Fruit fly (Drosophila melanogaster) whole organism, embryonic: Measurements from ENCODE around the gene Atg18b.

Experiments
- Ada2b ChIP-seq: fragments of 200-800 bp; sonication (Bioruptor generic); IDR thresholded peaks from 2 replicates; pipeline ENCODE4 v1.3.6; 2022; ENCODE audit warnings: missing biosample characterization, missing genetic modification characterization
- BEAF-32 ChIP-seq: fragments of 200-800 bp; sonication (Bioruptor generic); optimal IDR thresholded peaks from 3 replicates; lab custom pipeline; 2017; ENCODE audit warnings: missing biosample characterization, missing genetic modification characterization, mild to moderate bottlenecking, moderate library complexity, missing genetic modification reagents
- Blimp-1 ChIP-seq: fragments of 200-800 bp; sonication (Bioruptor generic); optimal IDR thresholded peaks from 3 replicates; lab custom pipeline; 2018; ENCODE audit warnings: missing biosample characterization, missing genetic modification characterization, mild to moderate bottlenecking, moderate library complexity, missing genetic modification reagents
- CG10959 ChIP-seq: fragments of 200-800 bp; sonication (Bioruptor generic); IDR thresholded peaks from 2 replicates; pipeline ENCODE4 v1.3.6; 2022; ENCODE audit warnings: missing biosample characterization, missing genetic modification characterization
- CG11398 ChIP-seq: fragments of 200-800 bp; sonication (Bioruptor generic); optimal IDR thresholded peaks from 2 replicates; lab custom pipeline; 2016; ENCODE audit warnings: missing biosample characterization, missing genetic modification characterization
- CG11504 ChIP-seq: fragments of 200-800 bp; sonication (Bioruptor generic); optimal IDR thresholded peaks from 3 replicates; lab custom pipeline; 2019; ENCODE audit warnings: missing biosample characterization, mild to moderate bottlenecking, missing genetic modification characterization, moderate library complexity
- CG12299 ChIP-seq: fragments of 200-800 bp; sonication (Bioruptor generic); optimal IDR thresholded peaks from 2 replicates; lab custom pipeline; 2018; ENCODE audit warnings: missing biosample characterization, mild to moderate bottlenecking, missing genetic modification characterization
- CG13624 ChIP-seq: fragments of 200-800 bp; sonication (Bioruptor generic); optimal IDR thresholded peaks from 2 replicates; lab custom pipeline; 2016; ENCODE audit warnings: missing biosample characterization, missing genetic modification characterization
- CG15011 ChIP-seq: fragments of 200-800 bp; sonication (Bioruptor generic); optimal IDR thresholded peaks from 3 replicates; lab custom pipeline; 2018; ENCODE audit warnings: missing biosample characterization, mild to moderate bottlenecking, missing genetic modification characterization
- CG1529 ChIP-seq: fragments of 200-800 bp; sonication (Bioruptor generic); optimal IDR thresholded peaks from 3 replicates; lab custom pipeline; 2018; ENCODE audit warnings: missing biosample characterization, missing genetic modification characterization
- CG18476 ChIP-seq: fragments of 200-800 bp; sonication (Bioruptor generic); optimal IDR thresholded peaks from 2 replicates; lab custom pipeline; 2016; ENCODE audit warnings: missing biosample characterization, mild to moderate bottlenecking, missing genetic modification characterization
- CG18599 ChIP-seq: fragments of 200-800 bp; sonication (Bioruptor generic); optimal IDR thresholded peaks from 3 replicates; lab custom pipeline; 2017; ENCODE audit warnings: missing biosample characterization, missing genetic modification characterization, mild to moderate bottlenecking, moderate library complexity, missing genetic modification reagents
- CG18764 ChIP-seq: fragments of 200-800 bp; sonication (Bioruptor generic); optimal IDR thresholded peaks from 3 replicates; lab custom pipeline; 2016; ENCODE audit warnings: missing biosample characterization, missing genetic modification characterization
- CG2116 ChIP-seq: fragments of 200-800 bp; sonication (Bioruptor generic); optimal IDR thresholded peaks from 3 replicates; lab custom pipeline; 2018; ENCODE audit warnings: missing biosample characterization, mild to moderate bottlenecking, missing genetic modification characterization
- CG2120 ChIP-seq: fragments of 200-800 bp; sonication (Bioruptor generic); optimal IDR thresholded peaks from 3 replicates; lab custom pipeline; 2016; ENCODE audit warnings: missing biosample characterization, missing genetic modification characterization
- CG3065 ChIP-seq: fragments of 200-800 bp; sonication (Bioruptor generic); optimal IDR thresholded peaks from 2 replicates; lab custom pipeline; 2016; ENCODE audit warnings: missing biosample characterization, missing genetic modification characterization
- CG31441 ChIP-seq: fragments of 200-800 bp; sonication (Bioruptor generic); IDR thresholded peaks from 2 replicates; pipeline ENCODE4 v1.3.6; 2022; ENCODE audit warnings: missing biosample characterization, missing genetic modification characterization
- CG3726 ChIP-seq: fragments of 200-800 bp; sonication (Bioruptor generic); IDR thresholded peaks from 3 replicates; pipeline ENCODE4, ENCODE4 v1.3.6; 2022; ENCODE audit warnings: missing biosample characterization, missing genetic modification characterization
- CG3847 ChIP-seq: fragments of 200-800 bp; sonication (Bioruptor generic); IDR thresholded peaks from 2 replicates; pipeline ENCODE4 v1.3.6; 2022; ENCODE audit warnings: missing biosample characterization, missing genetic modification characterization
- CG3995 ChIP-seq: fragments of 200-800 bp; sonication (Bioruptor generic); optimal IDR thresholded peaks from 3 replicates; lab custom pipeline; 2016; ENCODE audit warnings: missing biosample characterization, missing genetic modification characterization
- CG4328 ChIP-seq: fragments of 200-800 bp; sonication (Bioruptor generic); optimal IDR thresholded peaks from 3 replicates; lab custom pipeline; 2017; ENCODE audit warnings: missing biosample characterization, missing genetic modification reagents, missing genetic modification characterization
- CG4404 ChIP-seq: fragments of 200-800 bp; sonication (Bioruptor generic); IDR thresholded peaks from 2 replicates; pipeline ENCODE4 v1.3.6; 2022; ENCODE audit warnings: missing biosample characterization, missing genetic modification characterization
- CG6791 ChIP-seq: fragments of 200-800 bp; sonication (Bioruptor generic); IDR thresholded peaks from 3 replicates; pipeline ENCODE4 v1.3.6; 2022; ENCODE audit warnings: missing biosample characterization, missing genetic modification characterization; ENCODE audit not compliant: partially characterized antibody
- CG7963 ChIP-seq: fragments of 200-800 bp; sonication (Bioruptor generic); IDR thresholded peaks from 3 replicates; pipeline ENCODE4 v1.3.6; 2022; ENCODE audit warnings: missing biosample characterization, missing genetic modification characterization; ENCODE audit not compliant: partially characterized antibody
- CG8765 ChIP-seq: fragments of 200-800 bp; sonication (Bioruptor generic); IDR thresholded peaks from 2 replicates; pipeline ENCODE4 v1.3.6; 2022; ENCODE audit warnings: missing biosample characterization, missing genetic modification characterization
- Camta ChIP-seq: fragments of 200-800 bp; sonication (Bioruptor generic); optimal IDR thresholded peaks from 2 replicates; lab custom pipeline; 2016; ENCODE audit warnings: missing biosample characterization, missing genetic modification characterization
- CkIIα-i1 ChIP-seq: fragments of 200-800 bp; sonication (Bioruptor generic); IDR thresholded peaks from 2 replicates; pipeline ENCODE4 v1.3.6; 2022; ENCODE audit warnings: missing biosample characterization, missing genetic modification characterization
- Dip3 ChIP-seq: fragments of 200-800 bp; sonication (Bioruptor generic); optimal IDR thresholded peaks from 3 replicates; lab custom pipeline; 2016; ENCODE audit warnings: missing biosample characterization, missing genetic modification characterization
- Drgx ChIP-seq: fragments of 200-800 bp; sonication (Bioruptor generic); IDR thresholded peaks from 2 replicates; pipeline ENCODE4 v1.3.6; 2022; ENCODE audit warnings: missing biosample characterization, missing genetic modification characterization
- Elba2 ChIP-seq: fragments of 200-800 bp; sonication (Bioruptor generic); optimal IDR thresholded peaks from 3 replicates; lab custom pipeline; 2016; ENCODE audit warnings: missing biosample characterization, missing genetic modification characterization
- Jarid2 ChIP-seq: fragments of 200-800 bp; sonication (Bioruptor generic); optimal IDR thresholded peaks from 3 replicates; lab custom pipeline; 2017; ENCODE audit warnings: mild to moderate bottlenecking, missing biosample characterization, missing genetic modification reagents, missing genetic modification characterization
- Meics ChIP-seq: fragments of 200-800 bp; sonication (Bioruptor generic); optimal IDR thresholded peaks from 2 replicates; lab custom pipeline; 2017; ENCODE audit warnings: missing biosample characterization, mild to moderate bottlenecking, missing genetic modification characterization
- NFAT ChIP-seq: fragments of 200-800 bp; sonication (Bioruptor generic); IDR thresholded peaks from 2 replicates; pipeline ENCODE4 v1.3.6; 2022; ENCODE audit warnings: missing biosample characterization, missing genetic modification characterization
- NK7.1 ChIP-seq: fragments of 200-800 bp; sonication (Bioruptor generic); optimal IDR thresholded peaks from 3 replicates; lab custom pipeline; 2016; ENCODE audit warnings: missing biosample characterization, missing genetic modification characterization
- TFAM ChIP-seq: fragments of 200-800 bp; sonication (Bioruptor generic); optimal IDR thresholded peaks from 2 replicates; lab custom pipeline; 2017; ENCODE audit warnings: missing biosample characterization, missing genetic modification characterization, inconsistent platforms
- cato ChIP-seq: fragments of 200-800 bp; sonication (Bioruptor generic); optimal IDR thresholded peaks from 2 replicates; lab custom pipeline; 2016; ENCODE audit warnings: missing biosample characterization, missing genetic modification characterization, borderline replicate concordance
- ci ChIP-seq: fragments of 200-800 bp; sonication (Bioruptor generic); IDR thresholded peaks from 3 replicates; pipeline ENCODE4 v1.3.6; 2022; ENCODE audit warnings: missing biosample characterization, missing genetic modification characterization
- dmrt11E ChIP-seq: fragments of 200-800 bp; sonication (Bioruptor generic); optimal IDR thresholded peaks from 3 replicates; lab custom pipeline; 2018; ENCODE audit warnings: missing biosample characterization, mild to moderate bottlenecking, missing genetic modification characterization, moderate library complexity
- dmrt99B ChIP-seq: fragments of 200-800 bp; sonication (Bioruptor generic); optimal IDR thresholded peaks from 2 replicates; lab custom pipeline; 2018; ENCODE audit warnings: missing biosample characterization, mild to moderate bottlenecking, missing genetic modification characterization, moderate library complexity
- eve ChIP-seq, 2 experiments: fragments of >200 bp; optimal IDR thresholded peaks; 2 replicates each; lab custom pipeline; 2017; ENCODE audit warnings: missing biosample characterization in 2 of 2, missing genetic modification characterization in 2 of 2
- ewg ChIP-seq: fragments of 200-800 bp; sonication (Bioruptor generic); optimal IDR thresholded peaks from 3 replicates; lab custom pipeline; 2017; ENCODE audit warnings: mild to moderate bottlenecking, missing biosample characterization, missing genetic modification reagents, missing genetic modification characterization
- gce ChIP-seq: fragments of 200-800 bp; sonication (Bioruptor generic); IDR thresholded peaks from 3 replicates; pipeline ENCODE4 v1.3.6; 2022; ENCODE audit warnings: missing biosample characterization, missing genetic modification characterization
- kni ChIP-seq: fragments of 200-800 bp; sonication (Bioruptor generic); optimal IDR thresholded peaks from 3 replicates; lab custom pipeline; 2017; ENCODE audit warnings: mild to moderate bottlenecking, missing biosample characterization, missing genetic modification reagents, missing genetic modification characterization
- lola ChIP-seq, 3 experiments: fragments of >200 bp in 2 of 3; fragments of 200-800 bp in 1 of 3; sonication (Bioruptor generic) in 1 of 3; optimal IDR thresholded peaks; 2 replicates each; lab custom pipeline; 2017 to 2019; ENCODE audit warnings: missing biosample characterization in 3 of 3, missing genetic modification characterization in 3 of 3, mild to moderate bottlenecking in 1 of 3, moderate library complexity in 1 of 3
- lov ChIP-seq, 2 experiments: fragments of 200-800 bp in 1 of 2; fragments of >200 bp in 1 of 2; sonication (Bioruptor generic) in 1 of 2; IDR thresholded peaks in 1 of 2; optimal IDR thresholded peaks in 1 of 2; 2 replicates in 1 of 2; 3 replicates in 1 of 2; pipeline versions ENCODE4 v1.3.6 to Lab custom; 2017 to 2022; ENCODE audit warnings: missing biosample characterization in 1 of 2, missing genetic modification characterization in 1 of 2
- ro ChIP-seq: fragments of 200-800 bp; sonication (Bioruptor generic); IDR thresholded peaks from 2 replicates; pipeline ENCODE4 v1.3.6; 2022; ENCODE audit warnings: missing biosample characterization, missing genetic modification characterization
- schlank ChIP-seq: fragments of 200-800 bp; sonication (Bioruptor generic); optimal IDR thresholded peaks from 2 replicates; lab custom pipeline; 2018; ENCODE audit warnings: missing biosample characterization, mild to moderate bottlenecking, missing genetic modification characterization
- sens ChIP-seq: fragments of 200-800 bp; sonication (Bioruptor generic); peaks from one replicate; lab custom pipeline; 2016; ENCODE audit warnings: missing biosample characterization, missing genetic modification characterization
- tna ChIP-seq: fragments of 200-800 bp; sonication (Bioruptor generic); IDR thresholded peaks from 2 replicates; pipeline ENCODE4 v1.3.6; 2022; ENCODE audit warnings: missing biosample characterization, missing genetic modification characterization; ENCODE audit not compliant: partially characterized antibody
- ttk ChIP-seq: fragments of 200-800 bp; sonication (Bioruptor generic); IDR thresholded peaks from 2 replicates; pipeline ENCODE4 v2.1.2; 2022; ENCODE audit warnings: missing biosample characterization, missing genetic modification characterization
- unpg ChIP-seq: fragments of 200-800 bp; sonication (Bioruptor generic); optimal IDR thresholded peaks from 3 replicates; lab custom pipeline; 2018; ENCODE audit warnings: missing biosample characterization, mild to moderate bottlenecking, missing genetic modification characterization, moderate library complexity

Atg18b gene

DNA sequence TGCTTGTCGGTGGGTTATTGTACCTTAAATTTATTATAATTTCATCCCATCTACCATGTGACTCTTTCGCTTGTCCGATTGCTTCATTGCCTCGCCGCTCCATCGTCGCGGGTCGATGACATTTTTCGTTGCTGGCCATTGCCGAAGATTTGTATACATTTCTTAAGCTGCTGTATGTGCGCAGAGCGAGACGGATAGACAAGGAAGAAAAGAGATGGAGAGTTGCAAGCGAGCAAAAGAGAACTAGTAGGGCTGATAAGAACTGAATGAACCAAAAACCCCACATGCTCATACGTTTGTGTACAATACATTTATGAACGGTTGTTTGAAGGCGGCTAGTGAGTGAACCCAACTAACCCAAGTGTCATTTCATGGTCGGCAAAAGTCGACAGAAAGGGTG lies 31.4 kb upstream of the Atg18b start (continued):
- TF ChIP-seq eve (GFP tag; optimal IDR thresholded peaks at IDR 0.05; lab: Kevin White, UChicago) (no peak), sens (peak; percentile 42), CG12299 (no peak), CG4328 (no peak), dmrt99B (tag; lab: Kevin White, UChicago) (no peak), lola (GFP tag; optimal IDR thresholded peaks at IDR 0.05; lab: Kevin White, UChicago) (no peak), BEAF-32 (GFP tag; lab: Kevin White, UChicago) (no peak), TFAM (GFP tag; lab: Kevin White, UChicago) (no peak), ewg (GFP tag; lab: Kevin White, UChicago) (peak; percentile 54), Drgx (no peak), CG3065 (GFP tag; lab: Kevin White, UChicago) (no peak), CG18476 (GFP tag; lab: Kevin White, UChicago) (no peak), CG13624 (GFP tag; lab: Kevin White, UChicago) (no peak), Meics (GFP tag; lab: Kevin White, UChicago) (no peak), CG15011 (GFP tag; lab: Kevin White, UChicago) (no peak), cato (no peak), Blimp-1 (GFP tag; lab: Kevin White, UChicago) (no peak), NFAT (GFP tag; lab: Robert Waterston, UW) (no peak), CG6791 (no peak), CG18599 (no peak), tna (no peak), Jarid2 (GFP tag; lab: Kevin White, UChicago) (no peak), CG3847 (GFP tag; lab: Robert Waterston, UW) (no peak), CkIIα-i1 (GFP tag; lab: Robert Waterston, UW) (no peak), gce (no peak), CG4404 (GFP tag; lab: Robert Waterston, UW) (no peak), CG11504 (tag; lab: Kevin White, UChicago) (peak; percentile 42), CG2120 (GFP tag; lab: Kevin White, UChicago) (no peak), CG1529 (GFP tag; lab: Kevin White, UChicago) (no peak), Camta (no peak), ro (GFP tag; lab: Robert Waterston, UW) (no peak), ci (GFP tag; lab: Robert Waterston, UW) (0 out of 3 replicates have a peak, but pooled peaks have one; percentile 10), CG3995 (GFP tag; lab: Kevin White, UChicago) (no peak), CG7963 (GFP tag; lab: Robert Waterston, UW) (no peak), CG10959 (GFP tag; lab: Robert Waterston, UW) (no peak), kni (GFP tag; lab: Kevin White, UChicago) (no peak), CG2116 (GFP tag; lab: Kevin White, UChicago) (no peak), schlank (no peak), CG31441 (GFP tag; lab: Robert Waterston, UW) (no peak), CG8765 (no peak), Elba2 (GFP tag; lab: Kevin White, UChicago) (no peak), unpg (GFP tag; lab: Kevin White, UChicago) (no peak), ttk (GFP tag; lab: Robert Waterston, UW) (no peak), NK7.1 (GFP tag; lab: Kevin White, UChicago) (no peak), CG3726 (GFP tag; lab: Robert Waterston, UW) (no peak), Ada2b (GFP tag; lab: Robert Waterston, UW) (no peak), lov (optimal IDR thresholded peaks at IDR 0.05; lab: Kevin White, UChicago) (no peak), lov (GFP tag; IDR thresholded peaks at IDR 0.05; lab: Robert Waterston, UW) (no peak), CG18764 (GFP tag; lab: Kevin White, UChicago) (no peak), dmrt11E (no peak), Dip3 (no peak), CG11398 (GFP tag; lab: Kevin White, UChicago) (no peak)
